Fruit fly (Drosophila melanogaster) whole organism, embryonic: ENCODE measurements around the gene spdo.

ENCODE experiments used
- Abd-B ChIP-seq: fragments of 200-800 bp; sonication (Bioruptor generic); optimal IDR thresholded peaks from 2 replicates; lab custom pipeline; 2018; ENCODE audit warnings: missing biosample characterization, mild to moderate bottlenecking, missing genetic modification characterization, moderate library complexity
- Adf1 ChIP-seq: fragments of 200-800 bp; sonication (Bioruptor generic); IDR thresholded peaks from 2 replicates; pipeline ENCODE4 v1.3.6; 2022; ENCODE audit warnings: missing biosample characterization, missing genetic modification characterization
- Atf-2 ChIP-seq: fragments of 200-800 bp; sonication (Bioruptor generic); optimal IDR thresholded peaks from 2 replicates; lab custom pipeline; 2016; ENCODE audit warnings: missing biosample characterization, missing genetic modification characterization
- Atf3 ChIP-seq: fragments of 200-800 bp; sonication (Bioruptor generic); optimal IDR thresholded peaks from 3 replicates; lab custom pipeline; 2016; ENCODE audit warnings: missing biosample characterization, missing genetic modification characterization
- B-H1 ChIP-seq: fragments of 200-800 bp; sonication (Bioruptor generic); IDR thresholded peaks from 3 replicates; pipeline ENCODE4 v1.3.6; 2022; ENCODE audit warnings: missing biosample characterization, missing genetic modification characterization
- Bgb ChIP-seq: fragments of 200-800 bp; sonication (Bioruptor generic); IDR thresholded peaks from 2 replicates; pipeline ENCODE4 v1.3.6; 2022; ENCODE audit warnings: missing biosample characterization, missing genetic modification characterization; ENCODE audit not compliant: partially characterized antibody
- CG10366 ChIP-seq: fragments of 200-800 bp; sonication (Bioruptor generic); IDR thresholded peaks from 2 replicates; pipeline ENCODE4 v1.3.6; 2022; ENCODE audit warnings: missing biosample characterization, missing genetic modification characterization
- CG11093 ChIP-seq: fragments of 200-800 bp; sonication (Bioruptor generic); IDR thresholded peaks from 3 replicates; pipeline ENCODE4 v1.3.6; 2022; ENCODE audit warnings: missing biosample characterization, missing genetic modification characterization
- CG13424 ChIP-seq: fragments of 200-800 bp; sonication (Bioruptor generic); optimal IDR thresholded peaks from 2 replicates; lab custom pipeline; 2019; ENCODE audit warnings: missing biosample characterization, mild to moderate bottlenecking, missing genetic modification characterization, moderate library complexity
- CG15269 ChIP-seq: fragments of 200-800 bp; sonication (Bioruptor generic); optimal IDR thresholded peaks from 2 replicates; lab custom pipeline; 2018; ENCODE audit warnings: missing biosample characterization, mild to moderate bottlenecking, missing genetic modification characterization, moderate library complexity
- CG15479 ChIP-seq: fragments of 200-800 bp; sonication (Bioruptor generic); optimal IDR thresholded peaks from 3 replicates; lab custom pipeline; 2019; ENCODE audit warnings: missing biosample characterization, mild to moderate bottlenecking, missing genetic modification characterization, moderate library complexity
- CG2120 ChIP-seq: fragments of 200-800 bp; sonication (Bioruptor generic); optimal IDR thresholded peaks from 3 replicates; lab custom pipeline; 2016; ENCODE audit warnings: missing biosample characterization, missing genetic modification characterization
- CG5180 ChIP-seq: fragments of 200-800 bp; sonication (Bioruptor generic); optimal IDR thresholded peaks from 3 replicates; lab custom pipeline; 2017; ENCODE audit warnings: missing biosample characterization, missing genetic modification characterization, mild to moderate bottlenecking, moderate library complexity, missing genetic modification reagents
- CG6272 ChIP-seq: fragments of 200-800 bp; sonication (Bioruptor generic); IDR thresholded peaks from 2 replicates; pipeline ENCODE4 v1.3.6; 2022; ENCODE audit warnings: missing biosample characterization, missing genetic modification characterization
- CG7271 ChIP-seq: fragments of 200-800 bp; sonication (Bioruptor generic); optimal IDR thresholded peaks from 2 replicates; lab custom pipeline; 2018; ENCODE audit warnings: missing biosample characterization, mild to moderate bottlenecking, missing genetic modification characterization, moderate library complexity
- CG8765 ChIP-seq: fragments of 200-800 bp; sonication (Bioruptor generic); IDR thresholded peaks from 2 replicates; pipeline ENCODE4 v1.3.6; 2022; ENCODE audit warnings: missing biosample characterization, missing genetic modification characterization
- Doc2 ChIP-seq: fragments of 200-800 bp; sonication (Bioruptor generic); IDR thresholded peaks from 2 replicates; pipeline ENCODE4 v1.3.6; 2022; ENCODE audit warnings: missing biosample characterization, missing genetic modification characterization
- Ets97D ChIP-seq: fragments of 200-800 bp; sonication (Bioruptor generic); optimal IDR thresholded peaks from 3 replicates; lab custom pipeline; 2016; ENCODE audit warnings: missing biosample characterization, missing genetic modification characterization
- HLHmδ ChIP-seq: fragments of 200-800 bp; sonication (Bioruptor generic); optimal IDR thresholded peaks from 2 replicates; lab custom pipeline; 2018; ENCODE audit warnings: missing biosample characterization, mild to moderate bottlenecking, missing genetic modification characterization, moderate library complexity
- Med ChIP-seq: fragments of 200-800 bp; sonication (Bioruptor generic); peaks from one replicate; lab custom pipeline; 2016; ENCODE audit warnings: missing biosample characterization, missing genetic modification characterization, mild to moderate bottlenecking, inconsistent platforms, moderate library complexity
- Myb ChIP-seq: fragments of 200-800 bp; sonication (Bioruptor generic); optimal IDR thresholded peaks from 2 replicates; lab custom pipeline; 2016; ENCODE audit warnings: missing biosample characterization, missing genetic modification characterization
- Opbp ChIP-seq: fragments of 200-800 bp; sonication (Bioruptor generic); IDR thresholded peaks from 3 replicates; pipeline ENCODE4 v1.3.6; 2022; ENCODE audit warnings: missing biosample characterization, missing genetic modification characterization; ENCODE audit not compliant: partially characterized antibody
- Pdp1 ChIP-seq, 2 experiments: fragments of 200-800 bp; sonication (Bioruptor generic); optimal IDR thresholded peaks; 3 replicates each; lab custom pipeline; 2016; ENCODE audit warnings: missing biosample characterization in 2 of 2, missing genetic modification characterization in 2 of 2, mild to moderate bottlenecking in 1 of 2, moderate library complexity in 1 of 2
- Rfx ChIP-seq: fragments of 200-800 bp; sonication (Bioruptor generic); IDR thresholded peaks from 2 replicates; pipeline ENCODE4 v1.3.6; 2022; ENCODE audit warnings: missing biosample characterization, missing genetic modification characterization
- Sin3A ChIP-seq: fragments of >200 bp; optimal IDR thresholded peaks from 2 replicates; lab custom pipeline; 2018
- Spps ChIP-seq: fragments of 200-800 bp; sonication (Bioruptor generic); optimal IDR thresholded peaks from 2 replicates; lab custom pipeline; 2018; ENCODE audit warnings: missing biosample characterization, mild to moderate bottlenecking, missing genetic modification characterization
- ac ChIP-seq: fragments of 200-800 bp; sonication (Bioruptor generic); optimal IDR thresholded peaks from 3 replicates; lab custom pipeline; 2017; ENCODE audit warnings: missing biosample characterization, mild to moderate bottlenecking, missing genetic modification characterization
- ap ChIP-seq: fragments of 200-800 bp; sonication (Bioruptor generic); IDR thresholded peaks from 2 replicates; pipeline ENCODE4 v1.3.6; 2022; ENCODE audit warnings: missing biosample characterization, missing genetic modification characterization
- ato ChIP-seq: fragments of 200-800 bp; sonication (Bioruptor generic); IDR thresholded peaks from 2 replicates; pipeline ENCODE4 v1.3.6; 2022; ENCODE audit warnings: missing biosample characterization, missing genetic modification characterization; ENCODE audit not compliant: partially characterized antibody
- bbx ChIP-seq: fragments of 200-800 bp; sonication (Bioruptor generic); IDR thresholded peaks from 2 replicates; pipeline ENCODE4 v1.3.6; 2022; ENCODE audit warnings: missing biosample characterization, missing genetic modification characterization; ENCODE audit not compliant: partially characterized antibody
- cas ChIP-seq: fragments of 200-800 bp; sonication (Bioruptor generic); IDR thresholded peaks from 2 replicates; pipeline ENCODE4 v1.3.6; 2022; ENCODE audit warnings: missing biosample characterization, missing genetic modification characterization
- ewg ChIP-seq: fragments of 200-800 bp; sonication (Bioruptor generic); optimal IDR thresholded peaks from 3 replicates; lab custom pipeline; 2017; ENCODE audit warnings: mild to moderate bottlenecking, missing biosample characterization, missing genetic modification reagents, missing genetic modification characterization
- gcm ChIP-seq: fragments of 200-800 bp; sonication (Bioruptor generic); optimal IDR thresholded peaks from 2 replicates; lab custom pipeline; 2019; ENCODE audit warnings: missing biosample characterization, mild to moderate bottlenecking, missing genetic modification characterization, moderate library complexity
- gfzf ChIP-seq: fragments of 200-800 bp; sonication (Bioruptor generic); optimal IDR thresholded peaks from 2 replicates; lab custom pipeline; 2016; ENCODE audit warnings: missing biosample characterization, mild to moderate bottlenecking, missing genetic modification characterization, moderate library complexity
- gro ChIP-seq: fragments of 200-800 bp; sonication (Bioruptor generic); optimal IDR thresholded peaks from 2 replicates; lab custom pipeline; 2016; ENCODE audit warnings: missing biosample characterization, missing genetic modification characterization
- gsb ChIP-seq: fragments of 200-800 bp; sonication (Bioruptor generic); IDR thresholded peaks from 2 replicates; pipeline ENCODE4 v1.3.6; 2022; ENCODE audit warnings: missing biosample characterization, missing genetic modification characterization
- gsb-n ChIP-seq: fragments of 200-800 bp; sonication (Bioruptor generic); optimal IDR thresholded peaks from 3 replicates; lab custom pipeline; 2018; ENCODE audit warnings: missing biosample characterization, mild to moderate bottlenecking, missing genetic modification characterization
- h ChIP-seq: fragments of >200 bp; optimal IDR thresholded peaks from 2 replicates; lab custom pipeline; 2017
- kni ChIP-seq: fragments of 200-800 bp; sonication (Bioruptor generic); optimal IDR thresholded peaks from 3 replicates; lab custom pipeline; 2017; ENCODE audit warnings: mild to moderate bottlenecking, missing biosample characterization, missing genetic modification reagents, missing genetic modification characterization
- mirr ChIP-seq: fragments of 200-800 bp; sonication (Bioruptor generic); optimal IDR thresholded peaks from 3 replicates; lab custom pipeline; 2018; ENCODE audit warnings: missing biosample characterization, mild to moderate bottlenecking, missing genetic modification characterization
- nerfin-1 ChIP-seq: fragments of 200-800 bp; sonication (Bioruptor generic); optimal IDR thresholded peaks from 3 replicates; lab custom pipeline; 2019; ENCODE audit warnings: missing biosample characterization, mild to moderate bottlenecking, missing genetic modification characterization, moderate library complexity
- phol ChIP-seq: fragments of 200-800 bp; sonication (Bioruptor generic); optimal IDR thresholded peaks from 3 replicates; lab custom pipeline; 2018; ENCODE audit warnings: missing biosample characterization, mild to moderate bottlenecking, missing genetic modification characterization, moderate library complexity
- pros ChIP-seq: fragments of 200-800 bp; sonication (Bioruptor generic); optimal IDR thresholded peaks from 3 replicates; lab custom pipeline; 2019; ENCODE audit warnings: missing biosample characterization, mild to moderate bottlenecking, missing genetic modification characterization, moderate library complexity
- salm ChIP-seq: fragments of 200-800 bp; sonication (Bioruptor generic); optimal IDR thresholded peaks from 2 replicates; lab custom pipeline; 2018; ENCODE audit warnings: missing biosample characterization, mild to moderate bottlenecking, missing genetic modification characterization
- schlank ChIP-seq: fragments of 200-800 bp; sonication (Bioruptor generic); optimal IDR thresholded peaks from 2 replicates; lab custom pipeline; 2018; ENCODE audit warnings: missing biosample characterization, mild to moderate bottlenecking, missing genetic modification characterization
- sd ChIP-seq: fragments of 200-800 bp; sonication (Bioruptor generic); optimal IDR thresholded peaks from 3 replicates; lab custom pipeline; 2018; ENCODE audit warnings: missing biosample characterization, mild to moderate bottlenecking, missing genetic modification characterization, moderate library complexity
- slp2 ChIP-seq: fragments of 200-800 bp; sonication (Bioruptor generic); optimal IDR thresholded peaks from 2 replicates; lab custom pipeline; 2016; ENCODE audit warnings: missing biosample characterization, missing genetic modification characterization
- twi ChIP-seq: fragments of 200-800 bp; optimal IDR thresholded peaks from 2 replicates; lab custom pipeline; 2019; ENCODE audit warnings: missing biosample characterization, mild to moderate bottlenecking, missing genetic modification characterization, moderate library complexity
- unc-4 ChIP-seq: fragments of 200-800 bp; sonication (Bioruptor generic); IDR thresholded peaks from 2 replicates; pipeline ENCODE4 v1.3.6; 2022; ENCODE audit warnings: missing biosample characterization, missing genetic modification characterization; ENCODE audit not compliant: partially characterized antibody
- zf30C ChIP-seq: fragments of 200-800 bp; sonication (Bioruptor generic); optimal IDR thresholded peaks from 3 replicates; lab custom pipeline; 2018; ENCODE audit warnings: missing biosample characterization, mild to moderate bottlenecking, missing genetic modification characterization

spdo gene

dm6 chr3R:30476367-30476766, at the start of gene spdo:
spdo (plus strand) TSS chr3R:30476684.
- peak; percentile 61 for TF ChIP-seq HLHmδ (GFP tag; lab: Kevin White, UChicago)
- TF ChIP-seq CG11093 (GFP tag; lab: Robert Waterston, UW), result no peak
- no peak for TF ChIP-seq Doc2
- TF ChIP-seq gfzf (GFP tag; lab: Kevin White, UChicago), result no peak
- peak; percentile 46 for TF ChIP-seq kni (GFP tag; lab: Kevin White, UChicago)
- peak; percentile 15 for TF ChIP-seq ewg
- TF ChIP-seq CG10366 (GFP tag; lab: Robert Waterston, UW), result no peak
- peak; percentile 65 for TF ChIP-seq nerfin-1 (tag; lab: Kevin White, UChicago)
- no peak for TF ChIP-seq CG8765 (GFP tag; lab: Robert Waterston, UW)
- no peak for TF ChIP-seq ato (GFP tag; lab: Robert Waterston, UW)
- TF ChIP-seq gsb-n (tag; lab: Kevin White, UChicago), result peak; percentile 70
- no peak for TF ChIP-seq Abd-B (GFP tag; lab: Kevin White, UChicago)
- TF ChIP-seq CG5180 (GFP tag; lab: Kevin White, UChicago), result peak; percentile 75
- TF ChIP-seq h (lab: Kevin White, UChicago), result no peak
- no peak for TF ChIP-seq Spps (tag; lab: Kevin White, UChicago)
- peak; percentile 99 for TF ChIP-seq pros (GFP tag; lab: Kevin White, UChicago)
- TF ChIP-seq Med (GFP tag; lab: Kevin White, UChicago), result peak; percentile 34
- 0 out of 3 replicates have a peak, but pooled peaks have one; percentile 9 for TF ChIP-seq Opbp
- TF ChIP-seq gcm (GFP tag; lab: Kevin White, UChicago), result peak; percentile 70
- no peak for TF ChIP-seq gsb (GFP tag; lab: Robert Waterston, UW)
- TF ChIP-seq CG13424 (tag; lab: Kevin White, UChicago), result no peak
- TF ChIP-seq ac (GFP tag; lab: Kevin White, UChicago), result peak; percentile 81
- TF ChIP-seq twi, result peak; percentile 11

- peak; percentile 25 for TF ChIP-seq sd (tag; lab: Kevin White, UChicago)
- TF ChIP-seq Adf1 (GFP tag; lab: Robert Waterston, UW), result no peak
- no peak for TF ChIP-seq ap
- TF ChIP-seq CG15269 (tag; lab: Kevin White, UChicago), result no peak
- TF ChIP-seq Atf-2 (GFP tag; lab: Kevin White, UChicago), result no peak
- no peak for TF ChIP-seq schlank (tag; lab: Kevin White, UChicago)
- peak; percentile 71 for TF ChIP-seq Ets97D (GFP tag; lab: Kevin White, UChicago)
- peak; percentile 56 for TF ChIP-seq Bgb (GFP tag; lab: Robert Waterston, UW)
- TF ChIP-seq Med (GFP tag; lab: Kevin White, UChicago), result peak; percentile 88
- TF ChIP-seq CG2120 (GFP tag; lab: Kevin White, UChicago), result peak; percentile 19
- peak; percentile 65 for TF ChIP-seq Myb (GFP tag; lab: Kevin White, UChicago)
- no peak for TF ChIP-seq CG15479 (GFP tag; lab: Kevin White, UChicago)
- TF ChIP-seq Rfx (GFP tag; lab: Robert Waterston, UW), result peak; percentile 44
- TF ChIP-seq bbx, result no peak; the same call in 1 of the 2 replicates
- peak; percentile 46 for TF ChIP-seq Sin3A (lab: Kevin White, UChicago)
- peak; percentile 91 for TF ChIP-seq phol
- peak in 1 of 2 experiments; percentile 57 for TF ChIP-seq Pdp1 (GFP tag; optimal IDR thresholded peaks at IDR 0.05; lab: Kevin White, UChicago)
- TF ChIP-seq cas (GFP tag; lab: Robert Waterston, UW), result no peak
- no peak for TF ChIP-seq CG6272
- TF ChIP-seq mirr (GFP tag; lab: Kevin White, UChicago), result peak; percentile 43
- TF ChIP-seq salm (tag; lab: Kevin White, UChicago), result no peak
- TF ChIP-seq zf30C (GFP tag; lab: Kevin White, UChicago), result no peak
- no peak for TF ChIP-seq Atf3
- TF ChIP-seq B-H1, result no peak
- TF ChIP-seq unc-4 (GFP tag; lab: Robert Waterston, UW), result 0 out of 2 replicates have a peak, but pooled peaks have one; percentile 19
- TF ChIP-seq slp2 (GFP tag; lab: Kevin White, UChicago), result no peak
- no peak for TF ChIP-seq CG7271 (tag; lab: Kevin White, UChicago)
- peak; percentile 46 for TF ChIP-seq gro (GFP tag; lab: Kevin White, UChicago)
These were observed 48.6 kb upstream of the spdo start, which contains the start of gene CG2218 for dm6 chr3R:30427805-30428359. CG2218 (minus strand) TSS chr3R:30428276.
